Fruit fly (Drosophila melanogaster) whole organism, embryonic: ENCODE results near the gene CG6415.
A peak's percentile ranks its signal among the peaks of the same experiment; 100 is the strongest.

Source experiments
- Abd-B ChIP-seq: fragments of 200-800 bp; sonication (Bioruptor generic); optimal IDR thresholded peaks from 2 replicates; lab custom pipeline; 2018; ENCODE audit warnings: missing biosample characterization, mild to moderate bottlenecking, missing genetic modification characterization, moderate library complexity
- Antp ChIP-seq: fragments of 200-800 bp; sonication (Bioruptor generic); optimal IDR thresholded peaks from 3 replicates; lab custom pipeline; 2016; ENCODE audit warnings: missing biosample characterization, missing genetic modification characterization
- Awh ChIP-seq: fragments of 200-800 bp; sonication (Bioruptor generic); IDR thresholded peaks from 2 replicates; pipeline ENCODE4, ENCODE4 v1.3.6; 2022; ENCODE audit warnings: missing biosample characterization, missing genetic modification characterization
- Bdp1 ChIP-seq: fragments of 200-800 bp; sonication (Bioruptor generic); optimal IDR thresholded peaks from 3 replicates; lab custom pipeline; 2016; ENCODE audit warnings: missing biosample characterization, missing genetic modification characterization
- CG10462 ChIP-seq: fragments of 200-800 bp; sonication (Bioruptor generic); optimal IDR thresholded peaks from 2 replicates; lab custom pipeline; 2016; ENCODE audit warnings: missing biosample characterization, missing genetic modification characterization
- CG10959 ChIP-seq: fragments of 200-800 bp; sonication (Bioruptor generic); IDR thresholded peaks from 2 replicates; pipeline ENCODE4 v1.3.6; 2022; ENCODE audit warnings: missing biosample characterization, missing genetic modification characterization
- CG10979 ChIP-seq: fragments of 200-800 bp; sonication (Bioruptor generic); optimal IDR thresholded peaks from 2 replicates; lab custom pipeline; 2018; ENCODE audit warnings: missing biosample characterization, mild to moderate bottlenecking, missing genetic modification characterization, moderate library complexity
- CG11504 ChIP-seq: fragments of 200-800 bp; sonication (Bioruptor generic); optimal IDR thresholded peaks from 3 replicates; lab custom pipeline; 2019; ENCODE audit warnings: missing biosample characterization, mild to moderate bottlenecking, missing genetic modification characterization, moderate library complexity
- CG1233 ChIP-seq: fragments of 200-800 bp; sonication (Bioruptor generic); optimal IDR thresholded peaks from 4 replicates; lab custom pipeline; 2018; ENCODE audit warnings: missing biosample characterization, mild to moderate bottlenecking, missing genetic modification characterization
- CG12744 ChIP-seq: fragments of 200-800 bp; sonication (Bioruptor generic); optimal IDR thresholded peaks from 2 replicates; lab custom pipeline; 2016; ENCODE audit warnings: missing biosample characterization, missing genetic modification characterization
- CG12769 ChIP-seq: fragments of 200-800 bp; sonication (Bioruptor generic); optimal IDR thresholded peaks from 2 replicates; lab custom pipeline; 2019; ENCODE audit warnings: missing biosample characterization, mild to moderate bottlenecking, missing genetic modification characterization, moderate library complexity
- CG13894 ChIP-seq: fragments of 200-800 bp; sonication (Bioruptor generic); optimal IDR thresholded peaks from 3 replicates; lab custom pipeline; 2018; ENCODE audit warnings: missing biosample characterization, mild to moderate bottlenecking, missing genetic modification characterization, moderate library complexity
- CG15011 ChIP-seq: fragments of 200-800 bp; sonication (Bioruptor generic); optimal IDR thresholded peaks from 3 replicates; lab custom pipeline; 2018; ENCODE audit warnings: missing biosample characterization, mild to moderate bottlenecking, missing genetic modification characterization
- CG15514 ChIP-seq: fragments of 200-800 bp; sonication (Bioruptor generic); optimal IDR thresholded peaks from 3 replicates; lab custom pipeline; 2017; ENCODE audit warnings: missing biosample characterization, missing genetic modification characterization, mild to moderate bottlenecking, moderate library complexity, missing genetic modification reagents
- CG1603 ChIP-seq: fragments of 200-800 bp; sonication (Bioruptor generic); optimal IDR thresholded peaks from 2 replicates; lab custom pipeline; 2019; ENCODE audit warnings: missing biosample characterization, mild to moderate bottlenecking, missing genetic modification characterization, moderate library complexity
- CG16863 ChIP-seq: fragments of 200-800 bp; sonication (Bioruptor generic); optimal IDR thresholded peaks from 3 replicates; lab custom pipeline; 2016; ENCODE audit warnings: missing biosample characterization, missing genetic modification characterization
- CG17912 ChIP-seq: fragments of 200-800 bp; sonication (Bioruptor generic); optimal IDR thresholded peaks from 2 replicates; lab custom pipeline; 2018; ENCODE audit warnings: missing biosample characterization, mild to moderate bottlenecking, missing genetic modification characterization
- CG1832 ChIP-seq: fragments of 200-800 bp; sonication (Bioruptor generic); optimal IDR thresholded peaks from 2 replicates; lab custom pipeline; 2017; ENCODE audit warnings: missing biosample characterization, mild to moderate bottlenecking, missing genetic modification characterization, inconsistent platforms
- CG3065 ChIP-seq: fragments of 200-800 bp; sonication (Bioruptor generic); optimal IDR thresholded peaks from 2 replicates; lab custom pipeline; 2016; ENCODE audit warnings: missing biosample characterization, missing genetic modification characterization
- CG31224 ChIP-seq: fragments of 200-800 bp; sonication (Bioruptor generic); IDR thresholded peaks from 2 replicates; pipeline ENCODE4 v1.3.6; 2022; ENCODE audit warnings: missing biosample characterization, missing genetic modification characterization
- CG3281 ChIP-seq: fragments of 200-800 bp; sonication (Bioruptor generic); optimal IDR thresholded peaks from 3 replicates; lab custom pipeline; 2017; ENCODE audit warnings: missing biosample characterization, mild to moderate bottlenecking, missing genetic modification characterization
- CG3407 ChIP-seq: fragments of 200-800 bp; sonication (Bioruptor generic); optimal IDR thresholded peaks from 2 replicates; lab custom pipeline; 2018; ENCODE audit warnings: missing biosample characterization, mild to moderate bottlenecking, missing genetic modification characterization
- CG6272 ChIP-seq: fragments of 200-800 bp; sonication (Bioruptor generic); IDR thresholded peaks from 2 replicates; pipeline ENCODE4 v1.3.6; 2022; ENCODE audit warnings: missing biosample characterization, missing genetic modification characterization
- CG9932 ChIP-seq: fragments of 200-800 bp; sonication (Bioruptor generic); IDR thresholded peaks from 2 replicates; pipeline ENCODE4 v1.3.6; 2022; ENCODE audit warnings: missing biosample characterization, missing genetic modification characterization
- D ChIP-seq, 2 experiments: fragments of 200-800 bp in 1 of 2; fragments of >200 bp in 1 of 2; sonication (Bioruptor generic) in 1 of 2; optimal IDR thresholded peaks; 2 replicates in 1 of 2; 3 replicates in 1 of 2; lab custom pipeline; 2017; ENCODE audit warnings: mild to moderate bottlenecking in 1 of 2, missing biosample characterization in 1 of 2, missing genetic modification characterization in 1 of 2, missing genetic modification reagents in 1 of 2
- D19A ChIP-seq: fragments of 200-800 bp; optimal IDR thresholded peaks from 3 replicates; lab custom pipeline; 2019; ENCODE audit warnings: missing biosample characterization, mild to moderate bottlenecking, missing genetic modification characterization, moderate library complexity
- Dip2 ChIP-seq: fragments of 200-800 bp; sonication (Bioruptor generic); IDR thresholded peaks from 2 replicates; pipeline ENCODE4 v1.3.6; 2022; ENCODE audit warnings: missing biosample characterization, missing genetic modification characterization
- Eip74EF ChIP-seq, 2 experiments: fragments of 200-800 bp in 1 of 2; fragments of >200 bp in 1 of 2; sonication (Bioruptor generic) in 1 of 2; optimal IDR thresholded peaks; 2 replicates each; lab custom pipeline; 2017 to 2019; ENCODE audit warnings: missing biosample characterization in 2 of 2, missing genetic modification characterization in 2 of 2, mild to moderate bottlenecking in 1 of 2, moderate library complexity in 1 of 2
- Gsc ChIP-seq: fragments of 200-800 bp; sonication (Bioruptor generic); IDR thresholded peaks from 2 replicates; pipeline ENCODE4 v1.3.6; 2022; ENCODE audit warnings: missing biosample characterization, missing genetic modification characterization
- Lpt ChIP-seq: fragments of >200 bp; optimal IDR thresholded peaks from 2 replicates; lab custom pipeline; 2018; ENCODE audit warnings: missing biosample characterization, missing genetic modification characterization
- NFAT ChIP-seq: fragments of 200-800 bp; sonication (Bioruptor generic); IDR thresholded peaks from 2 replicates; pipeline ENCODE4 v1.3.6; 2022; ENCODE audit warnings: missing biosample characterization, missing genetic modification characterization
- Sry-β ChIP-seq: fragments of 200-800 bp; sonication (Bioruptor generic); optimal IDR thresholded peaks from 2 replicates; lab custom pipeline; 2018; ENCODE audit warnings: missing biosample characterization, mild to moderate bottlenecking, missing genetic modification characterization, moderate library complexity
- abd-A ChIP-seq: fragments of 200-800 bp; sonication (Bioruptor generic); optimal IDR thresholded peaks from 3 replicates; lab custom pipeline; 2019; ENCODE audit warnings: missing biosample characterization, mild to moderate bottlenecking, missing genetic modification characterization, moderate library complexity
- amos ChIP-seq: fragments of 200-800 bp; sonication (Bioruptor generic); IDR thresholded peaks from 2 replicates; pipeline ENCODE4 v1.3.6; 2022; ENCODE audit warnings: missing biosample characterization, missing genetic modification characterization; ENCODE audit not compliant: partially characterized antibody
- da ChIP-seq: fragments of 200-800 bp; sonication (Bioruptor generic); optimal IDR thresholded peaks from 2 replicates; lab custom pipeline; 2016; ENCODE audit warnings: missing biosample characterization, missing genetic modification characterization
- eve ChIP-seq, 2 experiments: fragments of >200 bp; optimal IDR thresholded peaks; 2 replicates each; lab custom pipeline; 2017; ENCODE audit warnings: missing biosample characterization in 2 of 2, missing genetic modification characterization in 2 of 2
- eyg ChIP-seq: fragments of 200-800 bp; sonication (Bioruptor generic); optimal IDR thresholded peaks from 3 replicates; lab custom pipeline; 2016; ENCODE audit warnings: missing biosample characterization, missing genetic modification characterization
- jing ChIP-seq: fragments of 200-800 bp; sonication (Bioruptor generic); optimal IDR thresholded peaks from 2 replicates; lab custom pipeline; 2018; ENCODE audit warnings: missing biosample characterization, mild to moderate bottlenecking, missing genetic modification characterization
- kni ChIP-seq: fragments of 200-800 bp; sonication (Bioruptor generic); optimal IDR thresholded peaks from 3 replicates; lab custom pipeline; 2017; ENCODE audit warnings: mild to moderate bottlenecking, missing biosample characterization, missing genetic modification reagents, missing genetic modification characterization
- lmd ChIP-seq: fragments of 200-800 bp; sonication (Bioruptor generic); IDR thresholded peaks from 2 replicates; pipeline ENCODE4 v1.3.6; 2022; ENCODE audit warnings: missing biosample characterization, missing genetic modification characterization
- nerfin-2 ChIP-seq: fragments of 200-800 bp; sonication (Bioruptor generic); IDR thresholded peaks from 2 replicates; pipeline ENCODE4 v1.3.6; 2022; ENCODE audit warnings: missing biosample characterization, missing genetic modification characterization; ENCODE audit not compliant: partially characterized antibody
- pho ChIP-seq: fragments of 200-800 bp; sonication (Bioruptor generic); optimal IDR thresholded peaks from 2 replicates; lab custom pipeline; 2016; ENCODE audit warnings: missing biosample characterization, missing genetic modification characterization
- row ChIP-seq: fragments of 200-800 bp; sonication (Bioruptor generic); IDR thresholded peaks from 3 replicates; pipeline ENCODE4 v1.3.6; 2022; ENCODE audit warnings: missing biosample characterization, missing genetic modification characterization
- sens ChIP-seq: fragments of 200-800 bp; sonication (Bioruptor generic); peaks from one replicate; lab custom pipeline; 2016; ENCODE audit warnings: missing biosample characterization, missing genetic modification characterization
- vnd ChIP-seq: fragments of 200-800 bp; sonication (Bioruptor generic); IDR thresholded peaks from 3 replicates; pipeline ENCODE4 v1.3.6; 2022; ENCODE audit warnings: missing biosample characterization, missing genetic modification characterization; ENCODE audit not compliant: partially characterized antibody
- vvl ChIP-seq: fragments of 200-800 bp; sonication (Bioruptor generic); IDR thresholded peaks from 2 replicates; pipeline ENCODE4 v1.3.6; 2022; ENCODE audit warnings: missing biosample characterization, missing genetic modification characterization
- zfh1 ChIP-seq: fragments of 200-800 bp; sonication (Bioruptor generic); IDR thresholded peaks from 3 replicates; pipeline ENCODE4 v1.3.6; 2022; ENCODE audit warnings: missing biosample characterization, missing genetic modification characterization

Gene CG6415

dm6 chr2L:10685666-10686065 is 17.8 kb upstream of the CG6415 start (continued):
- TF ChIP-seq Antp: no peak
- no peak for TF ChIP-seq CG1603 (tag; lab: Kevin White, UChicago)
- TF ChIP-seq Eip74EF (GFP tag; optimal IDR thresholded peaks at IDR 0.05; lab: Kevin White, UChicago): no peak
- peak; percentile 60 for TF ChIP-seq D19A (tag; lab: Kevin White, UChicago)
- TF ChIP-seq CG1832: no peak
- TF ChIP-seq CG3281 (GFP tag; lab: Kevin White, UChicago): no peak
- TF ChIP-seq CG11504 (tag; lab: Kevin White, UChicago): peak; percentile 47
- TF ChIP-seq row (GFP tag; lab: Robert Waterston, UW): peak; percentile 42; the same call in 2 of the 3 replicates
- no peak for TF ChIP-seq CG16863 (GFP tag; lab: Kevin White, UChicago)
- TF ChIP-seq pho (GFP tag; lab: Kevin White, UChicago): peak; percentile 17
- peak; percentile 67 for TF ChIP-seq CG9932
- peak; percentile 14; the same call in 1 of the 2 replicates for TF ChIP-seq lmd (GFP tag; lab: Robert Waterston, UW)
- peak; percentile 18 for TF ChIP-seq NFAT (GFP tag; lab: Robert Waterston, UW)
- TF ChIP-seq Lpt: no peak
- TF ChIP-seq sens (GFP tag; lab: Kevin White, UChicago): peak; percentile 65
- TF ChIP-seq vnd (GFP tag; lab: Robert Waterston, UW): 0 out of 3 replicates have a peak, but pooled peaks have one; percentile 29
- peak; percentile 33 for TF ChIP-seq Abd-B (GFP tag; lab: Kevin White, UChicago)

DNA sequence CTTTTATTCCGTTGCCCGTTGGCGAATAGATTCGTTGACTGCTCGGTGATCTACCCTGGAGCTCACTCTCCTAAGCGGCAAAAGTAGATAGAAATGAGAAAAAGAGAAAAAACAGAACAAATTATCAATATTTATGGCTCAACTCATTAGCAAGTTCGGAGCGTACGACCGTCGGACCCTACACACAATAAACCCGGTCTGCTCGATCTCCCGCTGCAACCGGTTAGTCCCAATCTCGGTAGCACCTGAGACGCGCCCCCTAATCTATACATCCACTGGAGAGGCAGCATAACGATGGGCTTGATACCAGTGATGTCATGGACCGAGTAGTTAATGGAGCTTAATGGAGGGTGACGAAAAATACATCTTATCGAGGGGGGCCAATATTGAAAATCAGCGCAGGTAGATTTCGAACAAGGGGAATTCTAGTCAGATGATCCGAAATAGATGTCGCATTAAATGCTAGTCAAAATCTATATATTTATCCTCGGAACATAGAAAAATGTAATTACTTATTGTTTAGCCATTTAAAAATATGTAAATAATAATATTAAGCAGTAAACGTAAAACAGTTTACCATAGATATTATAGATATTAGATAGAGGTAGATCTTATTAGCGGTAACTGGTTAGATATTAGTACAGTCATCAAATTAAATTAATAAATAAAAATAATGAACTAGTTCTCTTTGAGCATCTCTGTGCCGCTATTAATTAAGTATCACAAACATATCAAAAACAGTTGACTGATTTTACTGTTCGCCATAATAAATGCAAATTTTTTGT is 16.2 kb upstream of the CG6415 start, which contains the start of gene CG7296:
CG7296 (minus strand) TSS at position 58 of the 785 bp plus-strand sequence.
- TF ChIP-seq abd-A (tag; lab: Kevin White, UChicago) (peak; percentile 71), CG17912 (GFP tag; lab: Kevin White, UChicago) (no peak), CG6272 (GFP tag; lab: Robert Waterston, UW) (no peak), zfh1 (GFP tag; lab: Robert Waterston, UW) (0 out of 3 replicates have a peak, but pooled peaks have one; percentile 2), CG12744 (GFP tag; lab: Kevin White, UChicago) (no peak), jing (no peak), Sry-β (peak; percentile 43), CG10959 (GFP tag; lab: Robert Waterston, UW) (no peak), row (GFP tag; lab: Robert Waterston, UW) (0 out of 3 replicates have a peak, but pooled peaks have one; percentile 19), D (optimal IDR thresholded peaks at IDR 0.05; lab: Kevin White, UChicago) (no peak), D (GFP tag; optimal IDR thresholded peaks at IDR 0.05; lab: Kevin White, UChicago) (no peak), CG15011 (GFP tag; lab: Kevin White, UChicago) (no peak), CG10462 (GFP tag; lab: Kevin White, UChicago) (no peak), eve (GFP tag; optimal IDR thresholded peaks at IDR 0.05; lab: Kevin White, UChicago) (no peak), Dip2 (GFP tag; lab: Robert Waterston, UW) (no peak), CG13894 (tag; lab: Kevin White, UChicago) (peak; percentile 72), Bdp1 (no peak), CG15514 (GFP tag; lab: Kevin White, UChicago) (peak; percentile 95), CG3065 (GFP tag; lab: Kevin White, UChicago) (no peak), CG31224 (GFP tag; lab: Robert Waterston, UW) (no peak), CG12769 (tag; lab: Kevin White, UChicago) (peak; percentile 71), CG16863 (GFP tag; lab: Kevin White, UChicago) (no peak), da (GFP tag; lab: Kevin White, UChicago) (no peak), kni (GFP tag; lab: Kevin White, UChicago) (peak; percentile 33), amos (GFP tag; lab: Robert Waterston, UW) (no peak), CG3407 (GFP tag; lab: Kevin White, UChicago) (no peak), Gsc (GFP tag; lab: Robert Waterston, UW) (no peak), vvl (GFP tag; lab: Robert Waterston, UW) (peak; percentile 21; the same call in 1 of the 2 replicates), CG1233 (GFP tag; lab: Kevin White, UChicago) (no peak), nerfin-2 (GFP tag; lab: Robert Waterston, UW) (no peak), CG10979 (tag; lab: Kevin White, UChicago) (no peak), eyg (no peak), Awh (GFP tag; lab: Robert Waterston, UW) (peak; percentile 90)
